Worm (Caenorhabditis elegans) whole organism, L1 larva: ENCODE measurements around the gene F37A8.1.

Source experiments
- C04F5.9 ChIP-seq: sonication (generic microtip); optimal IDR thresholded peaks from 2 replicates; lab custom pipeline; 2016; ENCODE audit warnings: missing genetic modification characterization, missing compliant biosample characterization
- C16A3.4 ChIP-seq: fragments of 150-350 bp; optimal IDR thresholded peaks from 2 replicates; lab custom pipeline; 2014; ENCODE audit warnings: missing biosample characterization, missing genetic modification characterization
- C34B4.2 ChIP-seq: sonication (generic microtip); optimal IDR thresholded peaks from 2 replicates; lab custom pipeline; 2017; ENCODE audit warnings: mild to moderate bottlenecking, missing genetic modification characterization, missing compliant biosample characterization
- F16B12.6 ChIP-seq: fragments of 150-350 bp; optimal IDR thresholded peaks from 2 replicates; lab custom pipeline; 2014; ENCODE audit warnings: missing biosample characterization, missing genetic modification characterization
- alr-1 ChIP-seq: fragments of 200-800 bp; sonication (Bioruptor generic); optimal IDR thresholded peaks from 2 replicates; lab custom pipeline; 2018; ENCODE audit warnings: borderline replicate concordance, mild to moderate bottlenecking, missing genetic modification characterization, missing compliant biosample characterization
- blmp-1 ChIP-seq: fragments of 150-350 bp; optimal IDR thresholded peaks from 2 replicates; lab custom pipeline; 2014; ENCODE audit warnings: missing biosample characterization, missing genetic modification characterization
- ceh-63 ChIP-seq: fragments of 200-800 bp; sonication (Bioruptor generic); optimal IDR thresholded peaks from 2 replicates; lab custom pipeline; 2018; ENCODE audit warnings: mild to moderate bottlenecking, missing genetic modification characterization, missing compliant biosample characterization
- ceh-8 ChIP-seq: fragments of 200-800 bp; sonication (Bioruptor generic); optimal IDR thresholded peaks from 2 replicates; lab custom pipeline; 2018; ENCODE audit warnings: mild to moderate bottlenecking, missing genetic modification characterization, moderate library complexity, missing compliant biosample characterization
- ceh-90 ChIP-seq: sonication (generic microtip); optimal IDR thresholded peaks from 2 replicates; lab custom pipeline; 2016; ENCODE audit warnings: missing genetic modification characterization, missing compliant biosample characterization
- ces-1 ChIP-seq: fragments of 150-350 bp; optimal IDR thresholded peaks from 2 replicates; lab custom pipeline; 2014; ENCODE audit warnings: missing biosample characterization, missing genetic modification reagents, missing genetic modification characterization
- dsc-1 ChIP-seq: sonication (generic microtip); optimal IDR thresholded peaks from 2 replicates; lab custom pipeline; 2016; ENCODE audit warnings: mild to moderate bottlenecking, missing genetic modification characterization, missing compliant biosample characterization
- efl-1 ChIP-seq, 4 experiments: fragments of 150-350 bp; optimal IDR thresholded peaks in 3 of 4; peaks in 1 of 4; 1 replicate in 1 of 4; 2 replicates in 3 of 4; lab custom pipeline; 2014; ENCODE audit warnings: missing biosample characterization in 2 of 4, missing genetic modification characterization in 2 of 4, missing genetic modification reagents in 2 of 4
- fkh-10 ChIP-seq: sonication (generic microtip); optimal IDR thresholded peaks from 2 replicates; lab custom pipeline; 2017; ENCODE audit warnings: missing biosample characterization, missing genetic modification reagents, missing genetic modification characterization
- fkh-4 ChIP-seq: sonication (generic microtip); optimal IDR thresholded peaks from 2 replicates; lab custom pipeline; 2016; ENCODE audit warnings: missing compliant biosample characterization, missing genetic modification characterization, borderline replicate concordance
- fkh-8 ChIP-seq: sonication (generic microtip); optimal IDR thresholded peaks from 2 replicates; lab custom pipeline; 2016; ENCODE audit warnings: mild to moderate bottlenecking, missing genetic modification characterization, missing compliant biosample characterization
- hlh-17 ChIP-seq: fragments of 200-800 bp; sonication (Bioruptor generic); optimal IDR thresholded peaks from 2 replicates; lab custom pipeline; 2018; ENCODE audit warnings: missing genetic modification characterization, mild to moderate bottlenecking, missing compliant biosample characterization, moderate library complexity, borderline replicate concordance
- hpl-2 ChIP-seq: fragments of 150-350 bp; optimal IDR thresholded peaks from 2 replicates; lab custom pipeline; 2014; ENCODE audit warnings: missing biosample characterization, missing genetic modification reagents, missing genetic modification characterization
- isw-1 ChIP-seq: fragments of 200-800 bp; sonication (Bioruptor generic); IDR thresholded peaks from 2 replicates; pipeline ENCODE4 v1.3.6; 2022; ENCODE audit warnings: missing genetic modification characterization, missing compliant biosample characterization
- lin-14 ChIP-seq: fragments of 200-800 bp; sonication (Bioruptor generic); optimal IDR thresholded peaks from 2 replicates; lab custom pipeline; 2018; ENCODE audit warnings: mild to moderate bottlenecking, missing genetic modification characterization, moderate library complexity, missing compliant biosample characterization
- lir-3 ChIP-seq: sonication (generic microtip); optimal IDR thresholded peaks from 2 replicates; lab custom pipeline; 2016; ENCODE audit warnings: mild to moderate bottlenecking, missing genetic modification characterization, moderate library complexity, missing compliant biosample characterization; ENCODE audit not compliant: poor library complexity
- lsy-2 ChIP-seq, 2 experiments: fragments of 150-350 bp; optimal IDR thresholded peaks; 2 replicates each; lab custom pipeline; 2014; ENCODE audit warnings: missing biosample characterization in 2 of 2, missing genetic modification characterization in 2 of 2
- mdl-1 ChIP-seq, 2 experiments: fragments of 150-350 bp; optimal IDR thresholded peaks; 2 replicates each; lab custom pipeline; 2014 to 2017; ENCODE audit warnings: missing biosample characterization in 2 of 2, missing genetic modification characterization in 2 of 2, inconsistent platforms in 1 of 2
- mef-2 ChIP-seq: fragments of 150-350 bp; optimal IDR thresholded peaks from 2 replicates; lab custom pipeline; 2014; ENCODE audit warnings: missing biosample characterization, missing genetic modification characterization
- nhr-71 ChIP-seq: sonication (generic microtip); optimal IDR thresholded peaks from 2 replicates; lab custom pipeline; 2016; ENCODE audit warnings: mild to moderate bottlenecking, missing genetic modification characterization, moderate library complexity, missing compliant biosample characterization
- nhr-84 ChIP-seq: sonication (generic microtip); optimal IDR thresholded peaks from 2 replicates; lab custom pipeline; 2017; ENCODE audit warnings: missing biosample characterization, missing genetic modification characterization
- nhr-85 ChIP-seq: sonication (generic microtip); peaks from one replicate; lab custom pipeline; 2016; ENCODE audit warnings: missing genetic modification characterization, inconsistent platforms, missing compliant biosample characterization
- pax-3 ChIP-seq: fragments of 200-800 bp; sonication (Bioruptor generic); optimal IDR thresholded peaks from 2 replicates; lab custom pipeline; 2018; ENCODE audit warnings: mild to moderate bottlenecking, missing genetic modification characterization, moderate library complexity, missing compliant biosample characterization
- skn-1 ChIP-seq: fragments of 150-350 bp; optimal IDR thresholded peaks from 2 replicates; lab custom pipeline; 2014; ENCODE audit warnings: missing biosample characterization, missing genetic modification characterization
- snu-23 ChIP-seq: sonication (generic microtip); optimal IDR thresholded peaks from 2 replicates; lab custom pipeline; 2016; ENCODE audit warnings: missing genetic modification characterization, missing compliant biosample characterization
- sox-4 ChIP-seq: sonication (generic microtip); optimal IDR thresholded peaks from 2 replicates; lab custom pipeline; 2016; ENCODE audit warnings: missing genetic modification characterization, missing compliant biosample characterization
- sptf-1 ChIP-seq: fragments of 150-350 bp; optimal IDR thresholded peaks from 2 replicates; lab custom pipeline; 2014; ENCODE audit warnings: missing biosample characterization, missing genetic modification characterization
- swsn-7 ChIP-seq: sonication (generic microtip); optimal IDR thresholded peaks from 2 replicates; lab custom pipeline; 2016; ENCODE audit warnings: missing genetic modification characterization, missing compliant biosample characterization
- tbx-2 ChIP-seq: sonication (generic microtip); optimal IDR thresholded peaks from 2 replicates; lab custom pipeline; 2016; ENCODE audit warnings: missing genetic modification characterization, missing compliant biosample characterization
- unc-86 ChIP-seq: sonication (generic microtip); optimal IDR thresholded peaks from 2 replicates; lab custom pipeline; 2016; ENCODE audit warnings: missing genetic modification characterization, missing compliant biosample characterization
- xbp-1 ChIP-seq: sonication (generic microtip); optimal IDR thresholded peaks from 2 replicates; lab custom pipeline; 2016; ENCODE audit warnings: missing genetic modification characterization, missing compliant biosample characterization
- ztf-4 ChIP-seq: fragments of 150-350 bp; optimal IDR thresholded peaks from 2 replicates; lab custom pipeline; 2014; ENCODE audit warnings: missing biosample characterization, missing genetic modification characterization

The F37A8.1 gene

DNA sequence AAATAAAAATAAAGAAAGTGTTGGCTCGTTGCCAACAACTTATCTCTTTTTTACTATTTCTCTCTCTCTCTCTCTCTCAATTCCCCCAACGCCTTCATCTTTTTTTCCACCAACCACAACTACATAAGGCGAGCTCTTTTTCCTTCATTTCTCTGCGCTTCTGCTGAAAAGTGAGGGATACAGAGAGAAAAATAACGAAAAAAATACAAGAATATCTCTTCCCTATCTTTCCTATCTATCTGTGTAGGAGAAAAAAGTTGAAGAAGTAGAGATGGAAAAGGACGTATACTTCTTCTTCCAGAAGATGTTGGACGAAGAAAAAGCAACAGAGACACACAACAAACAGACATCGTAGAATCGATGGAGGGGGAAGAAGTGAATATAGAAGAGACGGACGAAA lies 29.4 kb upstream of the F37A8.1 start (continued):
- TF ChIP-seq dsc-1 (no peak), swsn-7 (tag; lab: Kevin White, UChicago) (no peak), tbx-2 (no peak), nhr-85 (tag; lab: Kevin White, UChicago) (no peak), C34B4.2 (tag; lab: Kevin White, UChicago) (no peak), alr-1 (tag; lab: Kevin White, UChicago) (no peak), fkh-10 (peak; percentile 7), pax-3 (tag; lab: Kevin White, UChicago) (no peak), ces-1 (no peak), efl-1 (optimal IDR thresholded peaks at IDR 0.05; lab: Kevin White, UChicago) (peak in 1 of 2 experiments; percentile 28), efl-1 (GFP tag; optimal IDR thresholded peaks at IDR 0.05 in 1 of 2; lab: Kevin White, UChicago) (no peak), hlh-17 (no peak), lin-14 (GFP tag; lab: Kevin White, UChicago) (peak; percentile 88), isw-1 (GFP tag; lab: Robert Waterston, UW) (peak; percentile 7; the same call in 1 of the 2 replicates), C16A3.4 (no peak)

DNA sequence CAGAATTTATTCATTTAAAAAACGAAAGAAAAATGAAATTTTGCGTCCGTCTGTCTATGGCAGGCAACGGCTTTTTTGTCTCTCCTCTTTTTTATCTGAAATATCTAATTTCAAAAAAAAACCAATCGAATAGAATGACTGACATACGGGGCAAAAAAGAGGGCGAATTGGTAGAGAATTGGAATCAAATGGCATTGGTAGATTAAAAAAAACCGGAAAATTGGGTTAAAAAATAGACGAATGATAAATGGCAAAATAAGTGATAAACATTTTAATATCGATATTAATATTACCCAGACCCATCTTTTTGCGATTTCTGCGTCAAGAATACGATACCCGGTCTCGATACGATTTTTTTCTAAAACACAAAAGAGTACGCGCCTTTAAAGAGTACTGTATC lies 26.7 kb upstream of the F37A8.1 start, which contains the start of gene tir-1:
Gene tir-1, minus strand, starts transcription at position 101 of the 400 bp plus-strand sequence.
- TF ChIP-seq ceh-63 (GFP tag; lab: Kevin White, UChicago) (no peak), lsy-2 (tag; optimal IDR thresholded peaks at IDR 0.05; lab: Kevin White, UChicago) (no peak), ceh-90 (tag; lab: Kevin White, UChicago) (no peak), fkh-4 (tag; lab: Kevin White, UChicago) (no peak), lir-3 (no peak), blmp-1 (tag; lab: Kevin White, UChicago) (no peak), mef-2 (no peak), fkh-8 (tag; lab: Kevin White, UChicago) (no peak), snu-23 (GFP tag; lab: Kevin White, UChicago) (no peak), skn-1 (tag; lab: Kevin White, UChicago) (no peak), alr-1 (tag; lab: Kevin White, UChicago) (no peak), lin-14 (GFP tag; lab: Kevin White, UChicago) (no peak), mdl-1 (tag; optimal IDR thresholded peaks at IDR 0.05; lab: Kevin White, UChicago) (no peak), hpl-2 (GFP tag; lab: Kevin White, UChicago) (no peak), nhr-84 (no peak), ceh-8 (no peak)

DNA sequence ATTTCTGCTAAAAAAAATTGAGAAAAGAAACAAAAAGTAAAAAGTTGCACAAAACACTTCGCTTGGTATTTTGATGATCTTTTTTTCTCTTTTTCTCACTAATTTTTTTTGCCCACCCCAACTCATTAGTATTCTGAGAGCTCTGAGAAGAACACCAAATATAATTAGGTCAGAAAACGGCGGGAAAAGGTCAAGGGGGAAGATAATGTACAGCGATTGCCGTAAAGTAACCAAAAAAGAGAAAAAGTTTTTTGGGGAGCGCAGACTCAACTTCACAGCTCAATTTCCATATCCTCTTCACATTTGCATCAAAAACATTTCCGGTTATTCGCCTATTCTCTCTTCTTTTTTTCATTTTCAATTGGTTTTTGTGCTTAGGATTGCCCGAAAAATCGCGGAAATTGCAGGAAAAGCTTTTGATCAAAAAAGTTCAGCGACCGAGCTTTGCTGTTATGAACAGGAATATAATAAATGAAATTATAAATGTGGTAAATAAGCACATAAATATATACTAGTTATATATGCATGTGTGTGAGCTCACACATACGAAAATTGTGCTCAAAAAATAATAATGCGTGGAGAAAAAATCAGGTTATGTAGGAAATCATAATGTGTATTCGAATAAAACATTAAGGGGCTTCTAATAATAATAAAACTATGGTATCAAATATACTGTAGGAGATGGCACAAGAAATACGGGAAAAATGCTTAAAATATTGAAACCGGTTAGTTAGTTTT lies 25.5 kb upstream of the F37A8.1 start:
- TF ChIP-seq sox-4 (tag; lab: Kevin White, UChicago), result no peak
- TF ChIP-seq F16B12.6 (tag; lab: Kevin White, UChicago), result no peak
- TF ChIP-seq hlh-17, result no peak
- TF ChIP-seq unc-86 (tag; lab: Kevin White, UChicago), result no peak
- TF ChIP-seq blmp-1 (tag; lab: Kevin White, UChicago), result no peak
- TF ChIP-seq nhr-71, result peak; percentile 3
- no peak for TF ChIP-seq sptf-1 (tag; lab: Kevin White, UChicago)
- TF ChIP-seq efl-1 (optimal IDR thresholded peaks at IDR 0.05; lab: Kevin White, UChicago), result no peak
- TF ChIP-seq efl-1 (GFP tag; optimal IDR thresholded peaks at IDR 0.05 in 1 of 2; lab: Kevin White, UChicago), result peak in 1 of 2 experiments; percentile 51
- TF ChIP-seq ztf-4 (tag; lab: Kevin White, UChicago), result peak; percentile 56
- TF ChIP-seq xbp-1, result no peak
- TF ChIP-seq C04F5.9 (tag; lab: Kevin White, UChicago), result no peak
- no peak for TF ChIP-seq ceh-90 (tag; lab: Kevin White, UChicago)
- no peak for TF ChIP-seq lin-14 (GFP tag; lab: Kevin White, UChicago)
- TF ChIP-seq fkh-8 (tag; lab: Kevin White, UChicago), result no peak
